Worm (Caenorhabditis elegans): Measurements from ENCODE around the gene pssy-2.
"Not testable (repeated sequence)": the region's sequence is repeated elsewhere in the genome, so short reads cannot be mapped to it uniquely, and the experiment has no call there.

DNA sequence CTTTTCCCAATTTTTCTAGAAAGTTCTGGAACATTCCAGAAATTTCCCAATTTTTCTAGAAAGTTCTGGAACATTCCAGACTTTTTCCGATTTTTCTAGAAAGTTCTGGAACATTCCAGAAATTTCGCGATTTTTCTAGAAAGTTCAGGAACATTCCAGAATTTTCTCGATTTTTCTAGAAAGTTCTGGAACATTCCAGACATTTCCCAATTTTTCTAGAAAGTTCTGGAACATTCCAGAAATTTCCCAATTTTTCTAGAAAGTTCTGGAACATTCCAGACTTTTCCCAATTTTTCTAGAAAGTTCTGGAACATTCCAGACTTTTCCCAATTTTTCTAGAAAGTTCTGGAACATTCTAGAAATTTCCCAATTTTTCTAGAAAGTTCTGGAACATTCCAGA lies 24.2 kb upstream of the pssy-2 start:
- TF ChIP-seq ets-7 (tag; optimal IDR thresholded peaks at IDR 0.05); ama-1 (optimal IDR thresholded peaks at IDR 0.05); hmbx-1 (tag; optimal IDR thresholded peaks at IDR 0.05); tbx-37 (GFP tag; conservative IDR thresholded peaks at IDR 0.05); sea-1 (GFP tag; conservative IDR thresholded peaks at IDR 0.05); tra-4 (tag; optimal IDR thresholded peaks at IDR 0.05); scrt-1 (GFP tag; IDR thresholded peaks at IDR 0.05); ceh-36 (tag; optimal IDR thresholded peaks at IDR 0.05); B0310.2 (tag; optimal IDR thresholded peaks at IDR 0.05): not testable (repeated sequence)
- TF ChIP-seq tbx-11 (GFP tag; IDR thresholded peaks at IDR 0.05), result peak; percentile 25; the same call in 1 of the 2 replicates
- peak; percentile 39; the same call in 1 of the 2 replicates for TF ChIP-seq pes-1 (GFP tag; IDR thresholded peaks at IDR 0.05)

Data from whole organism, early embryonic.